Worm (Caenorhabditis elegans): Measurements from ENCODE around the gene D2062.13.

- no peak for TF ChIP-seq elt-3 (tag; optimal IDR thresholded peaks at IDR 0.05)
- TF ChIP-seq nhr-25 (tag; optimal IDR thresholded peaks at IDR 0.05): no peak
- no peak for TF ChIP-seq fkh-10 (GFP tag; optimal IDR thresholded peaks at IDR 0.05)
- no peak for TF ChIP-seq zag-1 (tag; optimal IDR thresholded peaks at IDR 0.05)
- no peak for TF ChIP-seq ceh-9 (tag; optimal IDR thresholded peaks at IDR 0.05)
- TF ChIP-seq nhr-77 (tag; optimal IDR thresholded peaks at IDR 0.05): no peak
- TF ChIP-seq nhr-11 (tag; optimal IDR thresholded peaks at IDR 0.05): no peak
- TF ChIP-seq aly-2 (tag; optimal IDR thresholded peaks at IDR 0.05): no peak
- no peak for TF ChIP-seq R02D3.7 (tag; optimal IDR thresholded peaks at IDR 0.05)
- TF ChIP-seq egl-27 (tag; optimal IDR thresholded peaks at IDR 0.05): no peak
- no peak for TF ChIP-seq lin-39 (tag; optimal IDR thresholded peaks at IDR 0.05)
- TF ChIP-seq pqm-1 (tag; optimal IDR thresholded peaks at IDR 0.05): no peak
- no peak for TF ChIP-seq elt-1 (tag; optimal IDR thresholded peaks at IDR 0.05)
These were observed 12.4 kb downstream of the D2062.13 start, which contains the start of gene lgc-28 for ce11 chrII:2624792-2625191.

Measured in whole organism, L3 larva.